Fruit fly (Drosophila melanogaster): ENCODE data around the gene Drs.
A peak's percentile ranks its signal among the peaks of the same experiment; 100 is the strongest.

Gene Drs

DNA sequence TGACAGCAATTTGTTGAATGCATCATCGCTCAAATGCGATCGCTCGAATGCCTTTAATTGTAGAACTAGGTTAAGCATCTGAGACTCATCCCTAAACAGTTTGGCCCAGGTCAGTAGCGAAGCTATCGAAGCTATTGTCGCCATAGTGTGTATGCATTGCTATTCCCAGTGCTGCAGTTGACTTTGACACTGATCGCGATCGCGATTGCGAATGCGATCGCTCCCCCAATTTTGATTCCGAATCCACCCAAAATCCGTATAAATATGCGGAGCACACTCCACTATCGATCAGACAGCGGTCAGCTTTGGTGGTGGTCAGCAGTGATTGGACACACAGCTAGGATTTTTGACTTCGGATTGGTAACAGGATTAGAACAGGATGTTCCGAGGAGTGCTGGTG is 39.6 kb upstream of the Drs start, which contains the start of gene CG14961:
Gene CG14961, plus strand, starts transcription at position 301 of the 400 bp plus-strand sequence.
- no peak for TF ChIP-seq CG5204 (GFP tag; optimal IDR thresholded peaks at IDR 0.05)
- TF ChIP-seq toe (GFP tag; optimal IDR thresholded peaks at IDR 0.05): no peak
- no peak for TF ChIP-seq Crg-1 (GFP tag; optimal IDR thresholded peaks at IDR 0.05)
- no peak for TF ChIP-seq cic (GFP tag; optimal IDR thresholded peaks at IDR 0.05)
- no peak for TF ChIP-seq CG11617 (GFP tag; optimal IDR thresholded peaks at IDR 0.05)
- no peak for TF ChIP-seq pad (GFP tag; optimal IDR thresholded peaks at IDR 0.05)
- TF ChIP-seq CG7045 (GFP tag; optimal IDR thresholded peaks at IDR 0.05): no peak
- TF ChIP-seq bab1 (GFP tag; optimal IDR thresholded peaks at IDR 0.05): no peak
- no peak for TF ChIP-seq Mnt (GFP tag; optimal IDR thresholded peaks at IDR 0.05)

DNA sequence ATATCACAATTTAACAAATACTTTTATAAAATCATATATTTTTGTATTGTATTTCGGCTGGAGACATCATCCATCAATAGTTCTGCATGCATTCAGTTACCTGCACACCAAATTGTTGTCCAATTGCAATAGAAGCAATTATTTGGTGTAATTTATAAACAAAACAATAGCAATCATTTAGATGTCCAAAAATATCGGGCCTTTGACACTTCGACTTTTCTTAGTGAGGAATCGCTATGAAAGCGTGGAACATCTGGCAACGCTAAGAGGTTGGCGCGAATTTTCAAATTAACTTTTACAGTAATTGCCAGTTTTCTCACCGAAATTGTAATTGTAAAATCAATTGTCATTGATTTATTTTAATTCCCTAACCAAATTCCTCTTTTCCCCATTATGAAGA is 34.6 kb upstream of the Drs start, which contains the start of gene CG14969:
Gene CG14969, minus strand, starts transcription at position 195 of the 400 bp plus-strand sequence.
- TF ChIP-seq CG7101 (tag; optimal IDR thresholded peaks at IDR 0.05) (no peak), kay (GFP tag; ENCODE audit: borderline replicate concordance) (no peak), CG5204 (GFP tag; optimal IDR thresholded peaks at IDR 0.05) (no peak), bab1 (GFP tag; optimal IDR thresholded peaks at IDR 0.05) (peak; percentile 80), Clk (GFP tag; optimal IDR thresholded peaks at IDR 0.05) (no peak)

DNA sequence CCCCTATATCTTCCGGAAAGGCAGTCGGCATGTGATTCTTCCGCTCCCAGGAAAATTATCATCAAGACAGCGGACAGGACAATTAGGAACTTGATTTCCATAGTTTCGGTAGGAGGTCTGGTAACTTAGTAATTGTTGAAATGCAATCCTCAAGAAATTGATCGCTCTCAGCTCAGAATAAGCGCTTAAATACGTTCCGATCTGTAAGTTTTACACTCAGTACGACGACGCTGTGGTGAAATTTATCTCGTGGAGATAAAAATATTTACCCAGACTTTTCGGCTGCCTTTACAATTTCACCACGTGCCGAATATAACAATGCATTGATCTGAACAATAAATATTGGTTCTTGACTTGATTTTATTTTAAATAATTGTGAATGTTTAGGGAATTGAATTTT is 33.7 kb upstream of the Drs start, which contains the start of gene Drsl1:
Gene Drsl1, minus strand, starts transcription at position 101 of the 400 bp plus-strand sequence.
- TF ChIP-seq bab1 (GFP tag; optimal IDR thresholded peaks at IDR 0.05): no peak

DNA sequence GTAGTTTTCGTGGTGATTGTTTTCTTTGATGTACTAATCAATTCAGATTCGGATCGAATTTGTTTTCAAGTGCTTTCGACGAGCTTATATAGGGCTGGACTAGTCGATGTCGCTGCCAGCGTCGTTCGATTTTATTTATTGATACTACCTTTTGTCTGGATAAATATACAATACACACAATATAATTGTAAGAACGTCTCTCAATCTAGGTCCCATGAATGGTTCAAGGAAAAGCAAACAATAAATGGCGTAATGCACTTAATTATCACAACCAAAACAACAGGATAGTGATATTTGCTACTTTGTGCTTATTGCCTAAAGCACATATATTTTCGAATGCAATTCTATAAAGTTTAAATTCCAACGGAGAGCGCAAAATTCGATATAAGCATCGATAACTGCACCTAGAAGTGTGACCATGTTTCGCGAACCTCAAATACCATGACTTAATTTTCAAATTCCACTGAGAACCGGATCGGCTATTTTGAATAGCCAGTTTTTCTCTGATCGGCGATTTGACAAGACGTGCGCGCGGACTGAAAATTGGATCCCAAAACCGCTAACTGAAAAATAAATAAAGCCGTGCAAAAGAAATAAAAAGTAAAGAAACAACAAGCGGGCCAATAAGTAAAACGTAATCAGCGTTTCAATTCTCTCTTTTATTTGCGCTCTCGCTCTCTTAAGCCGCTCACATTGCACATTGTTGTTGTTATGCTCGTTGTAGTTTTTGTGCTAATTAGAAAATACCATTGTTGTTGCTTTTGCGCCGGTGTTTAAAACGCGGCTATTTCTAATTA is 32.8 kb upstream of the Drs start, which contains the start of the genes Drsl6 and kst:
Gene Drsl6, minus strand, starts transcription at position 51 of the 797 bp plus-strand sequence.
Gene kst, plus strand, starts transcription at position 493 of the 797 bp plus-strand sequence.
- TF ChIP-seq cnc (optimal IDR thresholded peaks at IDR 0.05): no peak
- TF ChIP-seq ovo (GFP tag; optimal IDR thresholded peaks at IDR 0.05): peak; percentile 31
- TF ChIP-seq bab1 (GFP tag; optimal IDR thresholded peaks at IDR 0.05): peak; percentile 68
- TF ChIP-seq tj (GFP tag; optimal IDR thresholded peaks at IDR 0.05): peak; percentile 65
- TF ChIP-seq CG33017 (tag; optimal IDR thresholded peaks at IDR 0.05): peak; percentile 49
- TF ChIP-seq CG1620 (GFP tag; optimal IDR thresholded peaks at IDR 0.05): peak; percentile 3
- no peak for TF ChIP-seq CG5204 (GFP tag; optimal IDR thresholded peaks at IDR 0.05)
- TF ChIP-seq pad (GFP tag; optimal IDR thresholded peaks at IDR 0.05): peak; percentile 3
- no peak for TF ChIP-seq Clk (GFP tag; optimal IDR thresholded peaks at IDR 0.05)
- no peak for TF ChIP-seq Crg-1 (GFP tag; optimal IDR thresholded peaks at IDR 0.05)
- peak; percentile 58 for TF ChIP-seq CG12768 (GFP tag; optimal IDR thresholded peaks at IDR 0.05)
- TF ChIP-seq CG7101 (tag; optimal IDR thresholded peaks at IDR 0.05): peak; percentile 29
- TF ChIP-seq toe (GFP tag; optimal IDR thresholded peaks at IDR 0.05): no peak
- TF ChIP-seq kay (GFP tag; ENCODE audit: borderline replicate concordance): no peak
- peak; percentile 61 for TF ChIP-seq Mnt (GFP tag; optimal IDR thresholded peaks at IDR 0.05)
- peak; percentile 42 for TF ChIP-seq cic (GFP tag; optimal IDR thresholded peaks at IDR 0.05)
- TF ChIP-seq CG11617 (GFP tag; optimal IDR thresholded peaks at IDR 0.05): no peak
- TF ChIP-seq CG7045 (GFP tag; optimal IDR thresholded peaks at IDR 0.05): no peak
- TF ChIP-seq CG14711 (tag; optimal IDR thresholded peaks at IDR 0.05): peak; percentile 17
- TF ChIP-seq Hr96 (GFP tag; optimal IDR thresholded peaks at IDR 0.05): no peak

DNA sequence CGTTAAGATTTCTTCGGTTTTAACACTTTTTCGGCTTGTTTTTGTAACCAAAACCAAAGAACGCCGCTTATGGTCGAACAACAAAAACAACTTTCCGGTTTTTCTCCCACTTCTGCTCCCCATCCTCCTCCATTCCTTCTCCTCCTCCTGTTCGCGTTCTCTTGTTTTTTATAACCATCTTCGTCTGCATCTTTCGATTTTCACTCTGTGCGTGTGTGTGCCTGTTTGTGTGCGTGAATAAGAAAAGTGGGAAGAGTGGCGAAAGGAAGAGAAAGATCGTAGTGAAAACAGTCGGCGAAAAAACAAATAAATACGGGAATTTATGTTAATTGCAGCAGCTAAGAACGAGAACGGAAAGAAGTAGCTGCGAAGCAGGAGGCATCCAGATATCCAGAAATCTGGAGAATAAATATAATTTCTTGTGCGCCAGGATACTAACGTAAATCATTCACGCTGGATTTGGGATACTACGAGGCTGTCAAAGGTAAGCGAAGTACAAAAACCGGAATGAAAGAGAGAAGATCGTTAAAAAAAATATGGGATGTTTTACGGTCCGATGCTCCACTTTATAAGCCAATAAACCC is 31.9 kb upstream of the Drs start:
- TF ChIP-seq Clk (GFP tag; optimal IDR thresholded peaks at IDR 0.05) (no peak), CG11617 (GFP tag; optimal IDR thresholded peaks at IDR 0.05) (no peak), ovo (GFP tag; optimal IDR thresholded peaks at IDR 0.05) (no peak), CG7101 (tag; optimal IDR thresholded peaks at IDR 0.05) (no peak)

DNA sequence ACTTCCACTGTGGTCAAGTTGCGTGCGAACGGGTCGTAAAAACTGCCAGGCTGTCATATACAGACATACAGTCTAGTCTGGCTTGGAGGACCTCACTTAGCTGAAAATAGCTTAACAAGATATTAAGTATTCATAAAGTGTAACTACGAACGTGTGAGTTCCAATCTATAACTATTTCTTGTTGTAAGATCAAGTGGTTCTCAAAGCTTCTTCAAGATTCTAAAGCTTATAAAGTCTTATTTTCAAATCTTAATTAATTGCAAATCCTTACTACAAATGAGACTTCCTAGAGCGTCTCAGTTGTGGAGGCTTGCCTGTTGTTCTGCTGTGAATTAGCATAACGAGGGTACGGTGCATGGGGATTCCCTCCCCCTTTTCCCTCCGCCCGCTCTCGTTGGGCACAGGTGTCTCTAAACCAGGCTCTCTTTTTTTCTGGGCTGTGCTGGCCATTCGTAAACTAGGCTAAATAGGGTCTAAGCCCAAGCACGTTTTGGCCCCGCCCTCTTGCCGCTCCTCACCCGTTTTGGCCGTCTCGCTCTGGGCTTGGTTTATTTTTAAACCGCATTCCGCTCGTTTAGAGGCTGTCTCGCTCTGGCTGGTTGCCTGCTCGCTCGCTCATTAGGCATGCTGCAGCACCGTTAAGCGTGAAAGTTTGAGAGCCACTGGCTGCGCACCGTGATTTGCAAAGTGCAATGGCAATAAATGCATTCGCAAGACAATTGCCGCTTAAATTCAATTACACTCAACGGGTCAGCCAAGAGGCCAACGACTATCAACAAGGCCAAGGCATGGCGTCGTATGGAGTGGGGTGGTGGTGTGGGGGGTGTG is 31.1 kb upstream of the Drs start:
- TF ChIP-seq Hr96 (GFP tag; optimal IDR thresholded peaks at IDR 0.05) (no peak), kay (GFP tag; ENCODE audit: borderline replicate concordance) (peak; percentile 10), ovo (GFP tag; optimal IDR thresholded peaks at IDR 0.05) (peak; percentile 97), cnc (optimal IDR thresholded peaks at IDR 0.05) (no peak), Crg-1 (GFP tag; optimal IDR thresholded peaks at IDR 0.05) (peak; percentile 17), CG1620 (GFP tag; optimal IDR thresholded peaks at IDR 0.05) (no peak), pad (GFP tag; optimal IDR thresholded peaks at IDR 0.05) (no peak), Mnt (GFP tag; optimal IDR thresholded peaks at IDR 0.05) (peak; percentile 14), CG7101 (tag; optimal IDR thresholded peaks at IDR 0.05) (no peak)
